Worm (Caenorhabditis elegans) whole organism, L4/young adult: ENCODE results near the gene Y71H2AM.1.
"Not testable (repeated sequence)": the region's sequence is repeated elsewhere in the genome, so short reads cannot be mapped to it uniquely, and the experiment has no call there.

Source experiments
- W03F9.2 ChIP-seq: fragments of 150-350 bp; optimal IDR thresholded peaks from 2 replicates; lab custom pipeline; 2014; ENCODE audit warnings: missing biosample characterization, missing genetic modification characterization
- dao-5 ChIP-seq: sonication (generic microtip); optimal IDR thresholded peaks from 2 replicates; lab custom pipeline; 2016; ENCODE audit warnings: missing genotype, missing genetic modification characterization, moderate library complexity, missing compliant biosample characterization
- him-1 ChIP-seq: sonication (generic microtip); optimal IDR thresholded peaks from 2 replicates; lab custom pipeline; 2016; ENCODE audit warnings: missing genotype, missing genetic modification reagents, missing genetic modification characterization, missing compliant biosample characterization

DNA sequence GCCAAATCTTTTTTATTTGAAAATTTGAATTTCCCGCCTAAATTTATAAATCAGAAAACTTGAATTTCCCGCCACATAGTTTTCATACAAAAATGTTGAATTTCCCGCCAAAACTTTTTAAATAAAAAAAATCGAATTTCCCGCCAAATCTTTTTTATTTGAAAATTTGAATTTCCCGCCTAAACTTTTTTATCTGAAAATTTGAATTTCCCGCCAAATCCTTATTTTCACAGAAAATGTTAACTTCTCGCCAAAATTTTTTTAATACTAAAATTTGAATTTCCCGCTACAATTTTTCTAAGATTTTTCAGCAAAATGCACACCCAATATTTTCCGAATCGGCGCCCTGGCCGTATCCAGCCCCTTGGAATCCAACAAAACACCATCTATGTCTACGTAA lies 55.1 kb downstream of the Y71H2AM.1 start, which contains the start of gene F56F11.2:
- TF ChIP-seq him-1, dao-5, W03F9.2 (tag; lab: Kevin White, UChicago): not testable (repeated sequence)
